Worm (Caenorhabditis elegans) whole organism, L4/young adult: ENCODE results near the gene msp-81.

Experiments used
- W03F9.2 ChIP-seq: fragments of 150-350 bp; optimal IDR thresholded peaks from 2 replicates; lab custom pipeline; 2014; ENCODE audit warnings: missing biosample characterization, missing genetic modification characterization
- dao-5 ChIP-seq: sonication (generic microtip); optimal IDR thresholded peaks from 2 replicates; lab custom pipeline; 2016; ENCODE audit warnings: missing genotype, missing genetic modification characterization, moderate library complexity, missing compliant biosample characterization

DNA sequence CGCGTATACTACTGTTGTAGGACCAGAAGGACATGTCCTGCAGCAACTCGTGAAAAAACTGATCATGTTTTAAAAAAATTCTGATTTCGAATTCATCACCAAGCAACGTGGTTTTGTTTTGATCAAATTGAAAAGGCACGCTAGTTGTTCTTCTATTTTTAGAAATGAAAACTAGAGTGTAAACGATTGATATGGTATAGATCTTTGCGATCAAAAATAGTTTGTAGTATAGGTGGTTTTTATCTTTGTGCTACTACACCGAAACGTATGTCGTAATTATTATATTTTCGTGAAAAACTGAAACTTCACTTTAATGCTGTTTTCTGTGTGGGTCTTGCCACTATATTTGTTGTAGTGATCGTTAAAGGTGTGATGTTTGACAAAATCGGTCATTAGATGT lies 30.6 kb upstream of the msp-81 start:
- no peak for TF ChIP-seq W03F9.2 (tag; lab: Kevin White, UChicago)
- no peak for TF ChIP-seq dao-5 (tag; lab: Kevin White, UChicago)
